Worm (Caenorhabditis elegans): Measurements from ENCODE around the gene F02C12.3.

DNA sequence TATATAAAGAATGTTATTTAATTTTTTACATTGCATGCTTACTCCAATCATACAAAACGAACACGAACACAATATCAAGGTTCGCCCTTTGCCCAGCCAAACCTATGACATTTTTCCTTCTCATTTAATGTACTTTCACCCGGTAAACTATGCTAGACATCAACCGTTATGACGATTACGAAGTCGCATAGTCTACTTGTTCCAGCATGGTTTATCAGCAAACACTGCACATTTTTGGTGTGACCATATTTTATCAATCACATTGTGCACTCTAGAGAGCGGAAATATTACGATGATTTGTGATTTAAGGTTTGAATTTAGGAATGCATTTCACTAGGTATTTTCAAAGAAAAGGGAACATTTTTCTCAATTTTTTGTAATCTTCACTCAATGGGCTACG is 36.1 kb upstream of the F02C12.3 start:
- TF ChIP-seq ceh-82 (tag; optimal IDR thresholded peaks at IDR 0.05) = no peak
- no peak for TF ChIP-seq nhr-23 (tag; optimal IDR thresholded peaks at IDR 0.05)

All from whole organism, L2 larva.